Worm (Caenorhabditis elegans) whole organism, L1 larva: ENCODE results near the gene gpa-10.

Experiments used
- C04F5.9 ChIP-seq: sonication (generic microtip); optimal IDR thresholded peaks from 2 replicates; lab custom pipeline; 2016; ENCODE audit warnings: missing genetic modification characterization, missing compliant biosample characterization
- C16A3.4 ChIP-seq: fragments of 150-350 bp; optimal IDR thresholded peaks from 2 replicates; lab custom pipeline; 2014; ENCODE audit warnings: missing biosample characterization, missing genetic modification characterization
- C34B4.2 ChIP-seq: sonication (generic microtip); optimal IDR thresholded peaks from 2 replicates; lab custom pipeline; 2017; ENCODE audit warnings: mild to moderate bottlenecking, missing genetic modification characterization, missing compliant biosample characterization
- F16B12.6 ChIP-seq: fragments of 150-350 bp; optimal IDR thresholded peaks from 2 replicates; lab custom pipeline; 2014; ENCODE audit warnings: missing biosample characterization, missing genetic modification characterization
- aha-1 ChIP-seq: fragments of 150-350 bp; optimal IDR thresholded peaks from 2 replicates; lab custom pipeline; 2014; ENCODE audit warnings: missing biosample characterization, missing genetic modification characterization
- blmp-1 ChIP-seq: fragments of 150-350 bp; optimal IDR thresholded peaks from 2 replicates; lab custom pipeline; 2014; ENCODE audit warnings: missing biosample characterization, missing genetic modification characterization
- ceh-82 ChIP-seq, 3 experiments: fragments of 150-350 bp in 1 of 3; sonication (generic microtip) in 2 of 3; optimal IDR thresholded peaks; 2 replicates each; lab custom pipeline; 2014 to 2017; ENCODE audit warnings: missing biosample characterization in 3 of 3, missing genetic modification characterization in 3 of 3
- ces-1 ChIP-seq: fragments of 150-350 bp; optimal IDR thresholded peaks from 2 replicates; lab custom pipeline; 2014; ENCODE audit warnings: missing biosample characterization, missing genetic modification reagents, missing genetic modification characterization
- dpl-1 ChIP-seq, 3 experiments: fragments of 150-350 bp in 2 of 3; sonication (generic microtip) in 1 of 3; optimal IDR thresholded peaks; 2 replicates each; lab custom pipeline; 2014 to 2017; ENCODE audit warnings: missing biosample characterization in 3 of 3, missing genetic modification characterization in 3 of 3, missing genetic modification reagents in 3 of 3
- dsc-1 ChIP-seq: sonication (generic microtip); optimal IDR thresholded peaks from 2 replicates; lab custom pipeline; 2016; ENCODE audit warnings: mild to moderate bottlenecking, missing genetic modification characterization, missing compliant biosample characterization
- efl-1 ChIP-seq, 4 experiments: fragments of 150-350 bp; optimal IDR thresholded peaks in 3 of 4; peaks in 1 of 4; 1 replicate in 1 of 4; 2 replicates in 3 of 4; lab custom pipeline; 2014; ENCODE audit warnings: missing biosample characterization in 2 of 4, missing genetic modification characterization in 2 of 4, missing genetic modification reagents in 2 of 4
- efl-3 ChIP-seq: fragments of 200-800 bp; sonication (Bioruptor generic); optimal IDR thresholded peaks from 2 replicates; lab custom pipeline; 2018; ENCODE audit warnings: mild to moderate bottlenecking, missing genetic modification characterization, missing compliant biosample characterization
- elt-3 ChIP-seq, 6 experiments: fragments of 150-350 bp in 1 of 6; sonication (generic microtip); optimal IDR thresholded peaks; 2 replicates each; lab custom pipeline; 2017 to 2018; ENCODE audit warnings: missing biosample characterization in 6 of 6, missing genetic modification characterization in 6 of 6, inconsistent platforms in 1 of 6
- ets-5 ChIP-seq: fragments of 200-800 bp; sonication (Bioruptor generic); IDR thresholded peaks from 2 replicates; pipeline ENCODE4 v1.3.6; 2022; ENCODE audit warnings: missing genetic modification characterization, missing compliant biosample characterization
- fkh-10 ChIP-seq: sonication (generic microtip); optimal IDR thresholded peaks from 2 replicates; lab custom pipeline; 2017; ENCODE audit warnings: missing biosample characterization, missing genetic modification reagents, missing genetic modification characterization
- fkh-4 ChIP-seq: sonication (generic microtip); optimal IDR thresholded peaks from 2 replicates; lab custom pipeline; 2016; ENCODE audit warnings: missing compliant biosample characterization, missing genetic modification characterization, borderline replicate concordance
- fkh-8 ChIP-seq: sonication (generic microtip); optimal IDR thresholded peaks from 2 replicates; lab custom pipeline; 2016; ENCODE audit warnings: mild to moderate bottlenecking, missing genetic modification characterization, missing compliant biosample characterization
- fos-1 ChIP-seq: fragments of 150-350 bp; optimal IDR thresholded peaks from 2 replicates; lab custom pipeline; 2014; ENCODE audit warnings: missing biosample characterization, missing genetic modification characterization
- hlh-17 ChIP-seq: fragments of 200-800 bp; sonication (Bioruptor generic); optimal IDR thresholded peaks from 2 replicates; lab custom pipeline; 2018; ENCODE audit warnings: missing genetic modification characterization, mild to moderate bottlenecking, missing compliant biosample characterization, moderate library complexity, borderline replicate concordance
- irx-1 ChIP-seq: sonication (generic microtip); optimal IDR thresholded peaks from 2 replicates; lab custom pipeline; 2016; ENCODE audit warnings: missing genetic modification characterization, missing compliant biosample characterization
- isw-1 ChIP-seq: fragments of 200-800 bp; sonication (Bioruptor generic); IDR thresholded peaks from 2 replicates; pipeline ENCODE4 v1.3.6; 2022; ENCODE audit warnings: missing genetic modification characterization, missing compliant biosample characterization
- lin-13 ChIP-seq: fragments of 150-350 bp; optimal IDR thresholded peaks from 2 replicates; lab custom pipeline; 2014; ENCODE audit warnings: missing biosample characterization, missing genetic modification reagents, missing genetic modification characterization
- lin-14 ChIP-seq: fragments of 200-800 bp; sonication (Bioruptor generic); optimal IDR thresholded peaks from 2 replicates; lab custom pipeline; 2018; ENCODE audit warnings: mild to moderate bottlenecking, missing genetic modification characterization, moderate library complexity, missing compliant biosample characterization
- lin-15B ChIP-seq: fragments of 150-350 bp; sonication (generic microtip); optimal IDR thresholded peaks from 3 replicates; lab custom pipeline; 2014; ENCODE audit warnings: missing biosample characterization, missing genetic modification characterization
- lin-35 ChIP-seq, 2 experiments: fragments of 150-350 bp; optimal IDR thresholded peaks; 2 replicates each; lab custom pipeline; 2014; ENCODE audit warnings: missing biosample characterization in 2 of 2, missing genetic modification characterization in 2 of 2, missing genetic modification reagents in 2 of 2
- lin-39 ChIP-seq: fragments of 150-350 bp; optimal IDR thresholded peaks from 2 replicates; lab custom pipeline; 2014; ENCODE audit warnings: missing biosample characterization, missing genetic modification reagents, missing genetic modification characterization
- lir-3 ChIP-seq: sonication (generic microtip); optimal IDR thresholded peaks from 2 replicates; lab custom pipeline; 2016; ENCODE audit warnings: mild to moderate bottlenecking, missing genetic modification characterization, moderate library complexity, missing compliant biosample characterization; ENCODE audit not compliant: poor library complexity
- lsy-2 ChIP-seq, 2 experiments: fragments of 150-350 bp; optimal IDR thresholded peaks; 2 replicates each; lab custom pipeline; 2014; ENCODE audit warnings: missing biosample characterization in 2 of 2, missing genetic modification characterization in 2 of 2
- mdl-1 ChIP-seq, 2 experiments: fragments of 150-350 bp; optimal IDR thresholded peaks; 2 replicates each; lab custom pipeline; 2014 to 2017; ENCODE audit warnings: missing biosample characterization in 2 of 2, missing genetic modification characterization in 2 of 2, inconsistent platforms in 1 of 2
- mef-2 ChIP-seq: fragments of 150-350 bp; optimal IDR thresholded peaks from 2 replicates; lab custom pipeline; 2014; ENCODE audit warnings: missing biosample characterization, missing genetic modification characterization
- mep-1 ChIP-seq: fragments of 150-350 bp; optimal IDR thresholded peaks from 2 replicates; lab custom pipeline; 2014; ENCODE audit warnings: missing biosample characterization, missing genetic modification characterization
- nhr-11 ChIP-seq: fragments of 150-350 bp; optimal IDR thresholded peaks from 2 replicates; lab custom pipeline; 2014; ENCODE audit warnings: missing biosample characterization, missing genetic modification characterization
- nhr-12 ChIP-seq: sonication (generic microtip); optimal IDR thresholded peaks from 2 replicates; lab custom pipeline; 2017; ENCODE audit warnings: missing biosample characterization, missing genetic modification characterization
- nhr-19 ChIP-seq: fragments of 200-800 bp; sonication (Bioruptor generic); conservative IDR thresholded peaks from 2 replicates; pipeline ENCODE4 v1.3.6; 2022; ENCODE audit warnings: missing genetic modification characterization, missing compliant biosample characterization
- nhr-20 ChIP-seq: sonication (generic microtip); optimal IDR thresholded peaks from 2 replicates; lab custom pipeline; 2016; ENCODE audit warnings: mild to moderate bottlenecking, missing genetic modification characterization, missing compliant biosample characterization
- nhr-47 ChIP-seq: sonication (generic microtip); optimal IDR thresholded peaks from 2 replicates; lab custom pipeline; 2016; ENCODE audit warnings: mild to moderate bottlenecking, missing genetic modification characterization, moderate library complexity, missing compliant biosample characterization
- nhr-71 ChIP-seq: sonication (generic microtip); optimal IDR thresholded peaks from 2 replicates; lab custom pipeline; 2016; ENCODE audit warnings: mild to moderate bottlenecking, missing genetic modification characterization, moderate library complexity, missing compliant biosample characterization
- nhr-84 ChIP-seq: sonication (generic microtip); optimal IDR thresholded peaks from 2 replicates; lab custom pipeline; 2017; ENCODE audit warnings: missing biosample characterization, missing genetic modification characterization
- nhr-85 ChIP-seq: sonication (generic microtip); peaks from one replicate; lab custom pipeline; 2016; ENCODE audit warnings: missing genetic modification characterization, inconsistent platforms, missing compliant biosample characterization
- pax-3 ChIP-seq: fragments of 200-800 bp; sonication (Bioruptor generic); optimal IDR thresholded peaks from 2 replicates; lab custom pipeline; 2018; ENCODE audit warnings: mild to moderate bottlenecking, missing genetic modification characterization, moderate library complexity, missing compliant biosample characterization
- skn-1 ChIP-seq: fragments of 150-350 bp; optimal IDR thresholded peaks from 2 replicates; lab custom pipeline; 2014; ENCODE audit warnings: missing biosample characterization, missing genetic modification characterization
- snu-23 ChIP-seq: sonication (generic microtip); optimal IDR thresholded peaks from 2 replicates; lab custom pipeline; 2016; ENCODE audit warnings: missing genetic modification characterization, missing compliant biosample characterization
- sox-4 ChIP-seq: sonication (generic microtip); optimal IDR thresholded peaks from 2 replicates; lab custom pipeline; 2016; ENCODE audit warnings: missing genetic modification characterization, missing compliant biosample characterization
- sup-37 ChIP-seq: fragments of 200-800 bp; sonication (Bioruptor generic); optimal IDR thresholded peaks from 2 replicates; lab custom pipeline; 2018; ENCODE audit warnings: mild to moderate bottlenecking, missing genetic modification characterization, missing compliant biosample characterization
- swsn-7 ChIP-seq: sonication (generic microtip); optimal IDR thresholded peaks from 2 replicates; lab custom pipeline; 2016; ENCODE audit warnings: missing genetic modification characterization, missing compliant biosample characterization
- tbx-2 ChIP-seq: sonication (generic microtip); optimal IDR thresholded peaks from 2 replicates; lab custom pipeline; 2016; ENCODE audit warnings: missing genetic modification characterization, missing compliant biosample characterization
- unc-30 ChIP-seq: sonication (generic microtip); optimal IDR thresholded peaks from 2 replicates; lab custom pipeline; 2017; ENCODE audit warnings: missing biosample characterization, missing genetic modification characterization
- unc-98 ChIP-seq: fragments of 200-800 bp; sonication (Bioruptor generic); IDR thresholded peaks from 2 replicates; pipeline ENCODE4 v1.3.6; 2022; ENCODE audit warnings: missing genetic modification characterization, missing compliant biosample characterization
- xbp-1 ChIP-seq: sonication (generic microtip); optimal IDR thresholded peaks from 2 replicates; lab custom pipeline; 2016; ENCODE audit warnings: missing genetic modification characterization, missing compliant biosample characterization
- zag-1 ChIP-seq: fragments of 150-350 bp; optimal IDR thresholded peaks from 2 replicates; lab custom pipeline; 2014; ENCODE audit warnings: missing biosample characterization, missing genetic modification characterization
- zip-4 ChIP-seq: fragments of 200-800 bp; sonication (Bioruptor generic); optimal IDR thresholded peaks from 2 replicates; lab custom pipeline; 2018; ENCODE audit warnings: mild to moderate bottlenecking, missing genetic modification characterization, moderate library complexity, missing compliant biosample characterization
- ztf-11 ChIP-seq, 2 experiments: sonication (generic microtip); optimal IDR thresholded peaks; 2 replicates each; lab custom pipeline; 2016 to 2017; ENCODE audit warnings: missing genetic modification characterization in 2 of 2, missing biosample characterization in 1 of 2, missing compliant biosample characterization in 1 of 2
- ztf-4 ChIP-seq: fragments of 150-350 bp; optimal IDR thresholded peaks from 2 replicates; lab custom pipeline; 2014; ENCODE audit warnings: missing biosample characterization, missing genetic modification characterization

Gene gpa-10

ce11 chrV:6838599-6838998, 16.0 kb downstream of the gpa-10 start, which contains the start of gene T15B7.15:
Gene T15B7.15, minus strand, starts transcription at chrV:6838665.
- TF ChIP-seq C16A3.4: peak; percentile 31
- no peak for TF ChIP-seq efl-3 (GFP tag; lab: Kevin White, UChicago)
- peak; percentile 51 for TF ChIP-seq lin-15B (tag; lab: Kevin White, UChicago)
- peak; percentile 21 for TF ChIP-seq nhr-20 (tag; lab: Kevin White, UChicago)
- peak; percentile 44 for TF ChIP-seq nhr-19 (GFP tag; lab: Robert Waterston, UW)
- TF ChIP-seq aha-1: no peak
- TF ChIP-seq mdl-1 (tag; optimal IDR thresholded peaks at IDR 0.05; lab: Kevin White, UChicago): no peak
- no peak for TF ChIP-seq zag-1 (tag; lab: Kevin White, UChicago)
- TF ChIP-seq tbx-2 (tag; lab: Kevin White, UChicago): peak; percentile 18
- no peak for TF ChIP-seq nhr-11 (tag; lab: Kevin White, UChicago)
- peak; percentile 20 for TF ChIP-seq xbp-1
- no peak for TF ChIP-seq isw-1 (GFP tag; lab: Robert Waterston, UW)
- TF ChIP-seq lin-14 (GFP tag; lab: Kevin White, UChicago): peak; percentile 50
- peak; percentile 21 for TF ChIP-seq dsc-1 (tag; lab: Kevin White, UChicago)
- peak; percentile 21 for TF ChIP-seq lin-39 (tag; lab: Kevin White, UChicago)
- TF ChIP-seq ztf-4 (tag; lab: Kevin White, UChicago): no peak
- no peak for TF ChIP-seq nhr-12
- TF ChIP-seq ztf-11 (tag; optimal IDR thresholded peaks at IDR 0.05; lab: Kevin White, UChicago): no peak
- TF ChIP-seq mep-1 (tag; lab: Kevin White, UChicago): peak; percentile 36
- TF ChIP-seq nhr-85 (tag; lab: Kevin White, UChicago): peak; percentile 53
- peak; percentile 25 to 71 for TF ChIP-seq lsy-2 (tag; optimal IDR thresholded peaks at IDR 0.05; lab: Kevin White, UChicago)
- no peak for TF ChIP-seq fos-1 (tag; lab: Kevin White, UChicago)
- peak; percentile 20 for TF ChIP-seq irx-1
- no peak for TF ChIP-seq mef-2
- TF ChIP-seq snu-23 (GFP tag; lab: Kevin White, UChicago): peak; percentile 42
- TF ChIP-seq efl-1 (optimal IDR thresholded peaks at IDR 0.05; lab: Kevin White, UChicago): peak; percentile 32 to 83
- peak; percentile 84 to 97 for TF ChIP-seq efl-1 (GFP tag; optimal IDR thresholded peaks at IDR 0.05 in 1 of 2; lab: Kevin White, UChicago)
- TF ChIP-seq skn-1 (tag; lab: Kevin White, UChicago): peak; percentile 57
- peak; percentile 19 for TF ChIP-seq blmp-1 (tag; lab: Kevin White, UChicago)
- no peak for TF ChIP-seq lin-13
- TF ChIP-seq fkh-10 (GFP tag; lab: Kevin White, UChicago): no peak
- TF ChIP-seq nhr-47 (tag; lab: Kevin White, UChicago): peak; percentile 53
- no peak for TF ChIP-seq zip-4 (GFP tag; lab: Kevin White, UChicago)
- TF ChIP-seq dpl-1 (GFP tag; optimal IDR thresholded peaks at IDR 0.05; lab: Kevin White, UChicago): peak; percentile 72 to 88 (median 82)
- no peak for TF ChIP-seq C04F5.9
- peak in 1 of 6 experiments; percentile 1 for TF ChIP-seq elt-3 (tag; optimal IDR thresholded peaks at IDR 0.05; lab: Kevin White, UChicago)
- TF ChIP-seq C34B4.2 (tag; lab: Kevin White, UChicago): no peak
- no peak for TF ChIP-seq hlh-17
- TF ChIP-seq pax-3: no peak
- peak; percentile 36 for TF ChIP-seq swsn-7 (tag; lab: Kevin White, UChicago)
- TF ChIP-seq nhr-71 (tag; lab: Kevin White, UChicago): peak; percentile 50
- no peak for TF ChIP-seq ces-1 (GFP tag; lab: Kevin White, UChicago)
- TF ChIP-seq F16B12.6 (tag; lab: Kevin White, UChicago): no peak
- TF ChIP-seq sox-4 (tag; lab: Kevin White, UChicago): no peak
- TF ChIP-seq ceh-82 (tag; optimal IDR thresholded peaks at IDR 0.05; lab: Kevin White, UChicago): peak in 2 of 3 experiments; percentile 11 to 33
- peak; percentile 67 to 87 for TF ChIP-seq lin-35 (GFP tag; optimal IDR thresholded peaks at IDR 0.05; lab: Kevin White, UChicago)
- no peak for TF ChIP-seq sup-37 (GFP tag; lab: Kevin White, UChicago)
- TF ChIP-seq ets-5: no peak
- TF ChIP-seq fkh-8: no peak
- TF ChIP-seq unc-30 (tag; lab: Kevin White, UChicago): no peak
- TF ChIP-seq fkh-4 (tag; lab: Kevin White, UChicago): no peak
- TF ChIP-seq lir-3 (tag; lab: Kevin White, UChicago): no peak
- TF ChIP-seq nhr-84 (tag; lab: Kevin White, UChicago): no peak
- TF ChIP-seq unc-98 (GFP tag; lab: Robert Waterston, UW): no peak
